Fruit fly (Drosophila melanogaster): ENCODE data around the gene CCDC53.

DNA sequence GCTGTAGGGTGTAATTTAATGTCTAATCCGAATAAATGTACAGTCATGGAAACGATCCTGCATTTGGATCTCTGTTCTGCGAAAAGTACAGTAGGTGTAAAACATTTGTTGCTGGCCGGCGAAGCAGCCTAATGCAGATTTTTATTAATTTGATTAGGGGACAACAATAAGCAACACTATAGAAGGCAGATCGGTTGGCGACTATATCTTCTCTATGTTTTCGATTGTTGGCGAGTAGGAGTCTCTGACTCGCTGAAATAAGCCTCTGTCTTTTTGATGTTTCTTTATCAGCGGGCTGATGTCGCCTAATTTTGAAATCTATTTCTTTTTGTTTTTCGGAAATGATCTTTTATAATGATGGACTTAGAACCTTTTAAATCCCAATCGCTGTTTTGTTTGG, 10.8 kb upstream of the CCDC53 start:
- no peak for TF ChIP-seq psq (GFP tag; optimal IDR thresholded peaks at IDR 0.05)
- TF ChIP-seq lola (GFP tag; optimal IDR thresholded peaks at IDR 0.05) = no peak
- no peak for TF ChIP-seq rgr (GFP tag; optimal IDR thresholded peaks at IDR 0.05)
- TF ChIP-seq Vsx2 (GFP tag; optimal IDR thresholded peaks at IDR 0.05; ENCODE audit: partially characterized antibody) = no peak
- no peak for TF ChIP-seq Dfd (GFP tag; optimal IDR thresholded peaks at IDR 0.05)
- TF ChIP-seq sv (GFP tag; optimal IDR thresholded peaks at IDR 0.05) = no peak
- TF ChIP-seq brk (GFP tag; optimal IDR thresholded peaks at IDR 0.05) = no peak
- no peak for TF ChIP-seq h (GFP tag; optimal IDR thresholded peaks at IDR 0.05)
- TF ChIP-seq Jra (GFP tag; optimal IDR thresholded peaks at IDR 0.05) = no peak
- no peak for TF ChIP-seq Rel (GFP tag; optimal IDR thresholded peaks at IDR 0.05)
- TF ChIP-seq Rel (tag; optimal IDR thresholded peaks at IDR 0.05) = no peak
- TF ChIP-seq foxo (GFP tag; optimal IDR thresholded peaks at IDR 0.05) = no peak
